Worm (Caenorhabditis elegans): ENCODE measurements around the gene dro-1.

The dro-1 gene

ce11 chrIII:13302578-13302977 is 39.9 kb upstream of the dro-1 start (continued):
- peak; percentile 6 for TF ChIP-seq tbp1 (GFP tag; optimal IDR thresholded peaks at IDR 0.05)
- peak; percentile 21; the same call in 1 of the 2 replicates for TF ChIP-seq lin-26 (GFP tag; IDR thresholded peaks at IDR 0.05)
- peak; percentile 48 for TF ChIP-seq snpc-1.3 (tag; optimal IDR thresholded peaks at IDR 0.05; ENCODE audit: insufficient read depth)
- TF ChIP-seq attf-6 (GFP tag; IDR thresholded peaks at IDR 0.05): peak; percentile 53
- TF ChIP-seq snpc-4 (GFP tag; optimal IDR thresholded peaks at IDR 0.05): no peak
- no peak for TF ChIP-seq snpc-4 (tag; optimal IDR thresholded peaks at IDR 0.05)
- TF ChIP-seq lin-54 (GFP tag; optimal IDR thresholded peaks at IDR 0.05): peak; percentile 10
- TF ChIP-seq hsf-1 (GFP tag; IDR thresholded peaks at IDR 0.05): peak; percentile 13; the same call in 1 of the 2 replicates
- TF ChIP-seq efl-1 (GFP tag; optimal IDR thresholded peaks at IDR 0.05): peak; percentile 7
- no peak for TF ChIP-seq cebp-1 (GFP tag; IDR thresholded peaks at IDR 0.05)
- peak; percentile 6 for TF ChIP-seq cebp-1 (tag; optimal IDR thresholded peaks at IDR 0.05)
- TF ChIP-seq Y79H2A.3 (GFP tag; conservative IDR thresholded peaks at IDR 0.05): peak; percentile 75; the same call in 1 of the 2 replicates
- 0 out of 2 replicates have a peak, but pooled peaks have one; percentile 4 for TF ChIP-seq hmg-1.2 (GFP tag; IDR thresholded peaks at IDR 0.05)
- TF ChIP-seq dox-1 (GFP tag; IDR thresholded peaks at IDR 0.05): peak; percentile 9; the same call in 1 of the 2 replicates
- 0 out of 2 replicates have a peak, but pooled peaks have one; percentile 43 for TF ChIP-seq D2030.7 (GFP tag; IDR thresholded peaks at IDR 0.05)
- TF ChIP-seq atf-7 (tag; optimal IDR thresholded peaks at IDR 0.05): no peak
- peak; percentile 12; the same call in 1 of the 2 replicates for TF ChIP-seq madf-6 (GFP tag; IDR thresholded peaks at IDR 0.05)

- TF ChIP-seq Y53G8AR.9 (GFP tag; conservative IDR thresholded peaks at IDR 0.05) (no peak), B0261.1 (tag; optimal IDR thresholded peaks at IDR 0.05) (no peak), lin-26 (GFP tag; IDR thresholded peaks at IDR 0.05) (peak; percentile 35; the same call in 1 of the 2 replicates), F23B12.7 (tag; optimal IDR thresholded peaks at IDR 0.05; ENCODE audit: insufficient read depth) (no peak)
These were observed 36.9 kb upstream of the dro-1 start for ce11 chrIII:13305537-13305936.

- no peak for TF ChIP-seq aptf-3 (GFP tag; IDR thresholded peaks at IDR 0.05)
- peak; percentile 56 for TF ChIP-seq snpc-1.3 (tag; optimal IDR thresholded peaks at IDR 0.05; ENCODE audit: insufficient read depth)
- TF ChIP-seq lsl-1 (GFP tag; optimal IDR thresholded peaks at IDR 0.05): peak; percentile 64
- peak; percentile 86 for TF ChIP-seq D2030.7 (GFP tag; IDR thresholded peaks at IDR 0.05)
- peak; percentile 68 for TF ChIP-seq dox-1 (GFP tag; IDR thresholded peaks at IDR 0.05)
- TF ChIP-seq lin-54 (GFP tag; optimal IDR thresholded peaks at IDR 0.05): peak; percentile 78
- TF ChIP-seq ceh-91 (GFP tag; IDR thresholded peaks at IDR 0.05): peak; percentile 66
- peak in 1 of 3 experiments; percentile 44 for TF ChIP-seq lin-35 (GFP tag; optimal IDR thresholded peaks at IDR 0.05)
- peak; percentile 69 for TF ChIP-seq F33H1.4 (GFP tag; IDR thresholded peaks at IDR 0.05)
- peak; percentile 51 for TF ChIP-seq snpc-3.4 (tag; optimal IDR thresholded peaks at IDR 0.05)
- peak; percentile 90 for TF ChIP-seq madf-6 (GFP tag; IDR thresholded peaks at IDR 0.05)
- TF ChIP-seq C17E4.6 (GFP tag; IDR thresholded peaks at IDR 0.05): peak; percentile 37; the same call in 1 of the 2 replicates
- no peak for TF ChIP-seq lag-1 (GFP tag; IDR thresholded peaks at IDR 0.05)
- TF ChIP-seq egl-18 (GFP tag; IDR thresholded peaks at IDR 0.05): no peak
- TF ChIP-seq efl-1 (GFP tag; optimal IDR thresholded peaks at IDR 0.05): peak; percentile 88
- no peak for TF ChIP-seq gei-17 (GFP tag; optimal IDR thresholded peaks at IDR 0.05)
- TF ChIP-seq ceh-100 (GFP tag; IDR thresholded peaks at IDR 0.05): peak; percentile 48
- TF ChIP-seq dpl-1 (GFP tag; optimal IDR thresholded peaks at IDR 0.05): peak; percentile 84
- TF ChIP-seq tbp1 (GFP tag; optimal IDR thresholded peaks at IDR 0.05): peak; percentile 11
- peak; percentile 13; the same call in 1 of the 2 replicates for TF ChIP-seq hmg-1.2 (GFP tag; IDR thresholded peaks at IDR 0.05)
- peak; percentile 62 for TF ChIP-seq egrh-3 (GFP tag; IDR thresholded peaks at IDR 0.05)
- no peak for TF ChIP-seq hmg-20 (GFP tag; IDR thresholded peaks at IDR 0.05)
- TF ChIP-seq mcd-1 (GFP tag; IDR thresholded peaks at IDR 0.05): peak; percentile 62
- TF ChIP-seq cebp-1 (GFP tag; IDR thresholded peaks at IDR 0.05): no peak
- TF ChIP-seq cebp-1 (tag; optimal IDR thresholded peaks at IDR 0.05): peak; percentile 41
- peak; percentile 52; the same call in 1 of the 2 replicates for TF ChIP-seq madf-8 (GFP tag; conservative IDR thresholded peaks at IDR 0.05)
- TF ChIP-seq athp-1 (tag; optimal IDR thresholded peaks at IDR 0.05): peak; percentile 53
- no peak for TF ChIP-seq dpff-1 (tag; optimal IDR thresholded peaks at IDR 0.05)
- peak; percentile 60 for TF ChIP-seq xnd-1 (tag; optimal IDR thresholded peaks at IDR 0.05)
- TF ChIP-seq F23B12.7 (tag; optimal IDR thresholded peaks at IDR 0.05; ENCODE audit: insufficient read depth): peak; percentile 78
- peak; percentile 47 for TF ChIP-seq rcor-1 (GFP tag; IDR thresholded peaks at IDR 0.05)
These were observed 35.4 kb upstream of the dro-1 start, which contains the start of the genes klp-19 and slc-36.1 for ce11 chrIII:13307107-13307506. Gene klp-19 (minus strand): TSS chrIII:13307259. Gene slc-36.1 (plus strand): TSS chrIII:13307502.
